Fruit fly (Drosophila melanogaster): ENCODE data around the gene Ns3.
A peak's percentile ranks its signal among the peaks of the same experiment; 100 is the strongest.

The Ns3 gene

dm6 chrX:1480426-1480825 lies 16.4 kb upstream of the Ns3 start:
- TF ChIP-seq fu2 (GFP tag; optimal IDR thresholded peaks at IDR 0.05), result no peak
- TF ChIP-seq wor (GFP tag; IDR thresholded peaks at IDR 0.05), result no peak
- no peak for TF ChIP-seq CG32532 (GFP tag; IDR thresholded peaks at IDR 0.05)
- peak; percentile 87 for TF ChIP-seq CG15479 (GFP tag; optimal IDR thresholded peaks at IDR 0.05)
- TF ChIP-seq ato (GFP tag; IDR thresholded peaks at IDR 0.05; ENCODE audit: partially characterized antibody), result no peak
- TF ChIP-seq ac (GFP tag; optimal IDR thresholded peaks at IDR 0.05), result no peak
- no peak for TF ChIP-seq Antp (GFP tag; optimal IDR thresholded peaks at IDR 0.05)
- TF ChIP-seq nom (GFP tag; optimal IDR thresholded peaks at IDR 0.05), result peak; percentile 4
- no peak for TF ChIP-seq shn (GFP tag; optimal IDR thresholded peaks at IDR 0.05)
- TF ChIP-seq sisA (GFP tag; IDR thresholded peaks at IDR 0.05), result no peak
- TF ChIP-seq CG34376 (GFP tag; optimal IDR thresholded peaks at IDR 0.05), result peak; percentile 45
- no peak for TF ChIP-seq cg (GFP tag; optimal IDR thresholded peaks at IDR 0.05)
- TF ChIP-seq CG31365 (tag; optimal IDR thresholded peaks at IDR 0.05), result no peak
- TF ChIP-seq btn (GFP tag; optimal IDR thresholded peaks at IDR 0.05), result no peak
- TF ChIP-seq B-H1 (GFP tag; IDR thresholded peaks at IDR 0.05), result no peak
- TF ChIP-seq otp (GFP tag; IDR thresholded peaks at IDR 0.05), result no peak
- TF ChIP-seq sug (tag; optimal IDR thresholded peaks at IDR 0.05), result peak; percentile 20
- TF ChIP-seq Optix (GFP tag; IDR thresholded peaks at IDR 0.05), result no peak
- no peak for TF ChIP-seq CG9932 (GFP tag; IDR thresholded peaks at IDR 0.05)
- TF ChIP-seq dimm (GFP tag; IDR thresholded peaks at IDR 0.05), result no peak
- peak; percentile 23 for TF ChIP-seq CG10543 (GFP tag; optimal IDR thresholded peaks at IDR 0.05)
- TF ChIP-seq CG10431 (GFP tag; optimal IDR thresholded peaks at IDR 0.05), result no peak
- no peak for TF ChIP-seq CG11723 (GFP tag; optimal IDR thresholded peaks at IDR 0.05)

- TF ChIP-seq CG30431 (GFP tag; optimal IDR thresholded peaks at IDR 0.05) (no peak), Xbp1 (GFP tag; optimal IDR thresholded peaks at IDR 0.05) (peak; percentile 60), row (GFP tag; IDR thresholded peaks at IDR 0.05) (peak; percentile 63), kni (GFP tag; optimal IDR thresholded peaks at IDR 0.05) (peak; percentile 5), Sin3A (optimal IDR thresholded peaks at IDR 0.05) (peak; percentile 58), HHEX (GFP tag; optimal IDR thresholded peaks at IDR 0.05) (peak; percentile 22), NK7.1 (GFP tag; optimal IDR thresholded peaks at IDR 0.05) (no peak), chif (GFP tag; optimal IDR thresholded peaks at IDR 0.05) (peak in 1 of 2 experiments; percentile 4), zfh1 (GFP tag; IDR thresholded peaks at IDR 0.05) (0 out of 3 replicates have a peak, but pooled peaks have one; percentile 39), CG1603 (tag; optimal IDR thresholded peaks at IDR 0.05) (peak; percentile 57), Deaf1 (tag; optimal IDR thresholded peaks at IDR 0.05) (peak; percentile 0), twi (tag; optimal IDR thresholded peaks at IDR 0.05) (no peak), CG9727 (GFP tag; optimal IDR thresholded peaks at IDR 0.05) (peak; percentile 8), CG3847 (GFP tag; IDR thresholded peaks at IDR 0.05) (peak; percentile 68), CG2712 (tag; optimal IDR thresholded peaks at IDR 0.05) (peak; percentile 9), CG10147 (GFP tag; optimal IDR thresholded peaks at IDR 0.05) (no peak), aop (GFP tag; IDR thresholded peaks at IDR 0.05) (no peak), CG7839 (tag; optimal IDR thresholded peaks at IDR 0.05) (peak; percentile 0), CG12769 (tag; optimal IDR thresholded peaks at IDR 0.05) (peak; percentile 12), CG14014 (GFP tag; IDR thresholded peaks at IDR 0.05) (peak; percentile 13; the same call in 1 of the 2 replicates), HLH54F (GFP tag; optimal IDR thresholded peaks at IDR 0.05) (peak; percentile 24), CG15696 (tag; optimal IDR thresholded peaks at IDR 0.05) (no peak), CG1792 (GFP tag; optimal IDR thresholded peaks at IDR 0.05) (peak; percentile 13), caup (GFP tag; optimal IDR thresholded peaks at IDR 0.05; ENCODE audit: severe bottlenecking) (peak; percentile 3), pho (GFP tag; optimal IDR thresholded peaks at IDR 0.05) (peak; percentile 53), CG10462 (GFP tag; optimal IDR thresholded peaks at IDR 0.05) (no peak), CG18011 (GFP tag; optimal IDR thresholded peaks at IDR 0.05) (no peak)
Measured at dm6 chrX:1478276-1479122, 14.5 kb upstream of the Ns3 start, which contains the start of gene rush. TSS of gene rush (plus strand) at chrX:1478552.

Measured in whole organism, embryonic.